Fruit fly (Drosophila melanogaster) whole organism, embryonic: ENCODE measurements around the gene IntS10.

Experiments
- Abd-B ChIP-seq: fragments of 200-800 bp; sonication (Bioruptor generic); optimal IDR thresholded peaks from 2 replicates; lab custom pipeline; 2018; ENCODE audit warnings: missing biosample characterization, mild to moderate bottlenecking, missing genetic modification characterization, moderate library complexity
- B-H2 ChIP-seq: fragments of 200-800 bp; sonication (Bioruptor generic); optimal IDR thresholded peaks from 2 replicates; lab custom pipeline; 2018; ENCODE audit warnings: missing biosample characterization, mild to moderate bottlenecking, missing genetic modification characterization
- CG10267 ChIP-seq: fragments of 200-800 bp; sonication (Bioruptor generic); optimal IDR thresholded peaks from 2 replicates; lab custom pipeline; 2018; ENCODE audit warnings: missing biosample characterization, mild to moderate bottlenecking, missing genetic modification characterization, moderate library complexity
- CG10366 ChIP-seq: fragments of 200-800 bp; sonication (Bioruptor generic); IDR thresholded peaks from 2 replicates; pipeline ENCODE4 v1.3.6; 2022; ENCODE audit warnings: missing biosample characterization, missing genetic modification characterization
- CG10431 ChIP-seq: fragments of 200-800 bp; sonication (Bioruptor generic); optimal IDR thresholded peaks from 3 replicates; lab custom pipeline; 2018; ENCODE audit warnings: missing biosample characterization, mild to moderate bottlenecking, missing genetic modification characterization
- CG10565 ChIP-seq: fragments of 200-800 bp; sonication (Bioruptor generic); optimal IDR thresholded peaks from 3 replicates; lab custom pipeline; 2016; ENCODE audit warnings: missing biosample characterization, mild to moderate bottlenecking, missing genetic modification characterization
- CG11085 ChIP-seq: fragments of 200-800 bp; sonication (Bioruptor generic); IDR thresholded peaks from 2 replicates; pipeline ENCODE4 v1.3.6; 2022; ENCODE audit warnings: missing biosample characterization, missing genetic modification characterization
- CG11560 ChIP-seq: fragments of 200-800 bp; sonication (Bioruptor generic); IDR thresholded peaks from 3 replicates; pipeline ENCODE4 v1.3.6; 2022; ENCODE audit warnings: missing biosample characterization, missing genetic modification characterization
- CG11695 ChIP-seq: fragments of 200-800 bp; sonication (Bioruptor generic); IDR thresholded peaks from 3 replicates; pipeline ENCODE4 v1.3.6; 2022; ENCODE audit warnings: missing biosample characterization, missing genetic modification characterization
- CG12299 ChIP-seq: fragments of 200-800 bp; sonication (Bioruptor generic); optimal IDR thresholded peaks from 2 replicates; lab custom pipeline; 2018; ENCODE audit warnings: missing biosample characterization, mild to moderate bottlenecking, missing genetic modification characterization
- CG12769 ChIP-seq: fragments of 200-800 bp; sonication (Bioruptor generic); optimal IDR thresholded peaks from 2 replicates; lab custom pipeline; 2019; ENCODE audit warnings: missing biosample characterization, mild to moderate bottlenecking, missing genetic modification characterization, moderate library complexity
- CG13624 ChIP-seq: fragments of 200-800 bp; sonication (Bioruptor generic); optimal IDR thresholded peaks from 2 replicates; lab custom pipeline; 2016; ENCODE audit warnings: missing biosample characterization, missing genetic modification characterization
- CG16779 ChIP-seq: fragments of 200-800 bp; sonication (Bioruptor generic); IDR thresholded peaks from 2 replicates; pipeline ENCODE4 v1.3.6; 2022; ENCODE audit warnings: missing biosample characterization, missing genetic modification characterization
- CG17328 ChIP-seq: fragments of 200-800 bp; sonication (Bioruptor generic); IDR thresholded peaks from 2 replicates; pipeline ENCODE4 v1.3.6; 2022; ENCODE audit warnings: missing biosample characterization, missing genetic modification characterization
- CG17359 ChIP-seq: fragments of 200-800 bp; sonication (Bioruptor generic); optimal IDR thresholded peaks from 3 replicates; lab custom pipeline; 2018; ENCODE audit warnings: missing biosample characterization, mild to moderate bottlenecking, missing genetic modification characterization, moderate library complexity
- CG17802 ChIP-seq: fragments of 200-800 bp; sonication (Bioruptor generic); optimal IDR thresholded peaks from 2 replicates; lab custom pipeline; 2018; ENCODE audit warnings: missing biosample characterization, mild to moderate bottlenecking, missing genetic modification characterization, moderate library complexity
- CG18599 ChIP-seq: fragments of 200-800 bp; sonication (Bioruptor generic); optimal IDR thresholded peaks from 3 replicates; lab custom pipeline; 2017; ENCODE audit warnings: missing biosample characterization, missing genetic modification characterization, mild to moderate bottlenecking, moderate library complexity, missing genetic modification reagents
- CG18764 ChIP-seq: fragments of 200-800 bp; sonication (Bioruptor generic); optimal IDR thresholded peaks from 3 replicates; lab custom pipeline; 2016; ENCODE audit warnings: missing biosample characterization, missing genetic modification characterization
- CG2120 ChIP-seq: fragments of 200-800 bp; sonication (Bioruptor generic); optimal IDR thresholded peaks from 3 replicates; lab custom pipeline; 2016; ENCODE audit warnings: missing biosample characterization, missing genetic modification characterization
- CG4360 ChIP-seq: fragments of 200-800 bp; sonication (Bioruptor generic); IDR thresholded peaks from 2 replicates; pipeline ENCODE4 v1.3.6; 2022; ENCODE audit warnings: missing biosample characterization, missing genetic modification characterization
- CG7786 ChIP-seq: fragments of 200-800 bp; sonication (Bioruptor generic); optimal IDR thresholded peaks from 2 replicates; lab custom pipeline; 2016; ENCODE audit warnings: missing biosample characterization, missing genetic modification characterization
- D19B ChIP-seq: fragments of 200-800 bp; sonication (Bioruptor generic); optimal IDR thresholded peaks from 2 replicates; lab custom pipeline; 2017; ENCODE audit warnings: missing biosample characterization, mild to moderate bottlenecking, missing genetic modification characterization
- Deaf1 ChIP-seq: fragments of 200-800 bp; optimal IDR thresholded peaks from 3 replicates; lab custom pipeline; 2019; ENCODE audit warnings: missing biosample characterization, mild to moderate bottlenecking, missing genetic modification characterization, moderate library complexity
- E2f2 ChIP-seq: fragments of 200-800 bp; sonication (Bioruptor generic); IDR thresholded peaks from 2 replicates; pipeline ENCODE4 v1.3.6; 2022; ENCODE audit warnings: missing biosample characterization, missing genetic modification characterization
- Fer2 ChIP-seq: fragments of 200-800 bp; sonication (Bioruptor generic); optimal IDR thresholded peaks from 2 replicates; lab custom pipeline; 2018; ENCODE audit warnings: missing biosample characterization, mild to moderate bottlenecking, missing genetic modification characterization, moderate library complexity
- Gug ChIP-seq: fragments of 200-800 bp; sonication (Bioruptor generic); IDR thresholded peaks from 4 replicates; pipeline ENCODE4 v1.3.6; 2022; ENCODE audit warnings: missing biosample characterization, missing genetic modification characterization
- Hmx ChIP-seq: fragments of 200-800 bp; sonication (Bioruptor generic); optimal IDR thresholded peaks from 2 replicates; lab custom pipeline; 2016; ENCODE audit warnings: missing biosample characterization, missing genetic modification characterization
- Hr51 ChIP-seq, 2 experiments: fragments of 200-800 bp; sonication (Bioruptor generic); optimal IDR thresholded peaks; 2 replicates in 1 of 2; 3 replicates in 1 of 2; lab custom pipeline; 2016 to 2018; ENCODE audit warnings: missing biosample characterization in 2 of 2, missing genetic modification characterization in 2 of 2, mild to moderate bottlenecking in 1 of 2, moderate library complexity in 1 of 2
- Mrtf ChIP-seq: fragments of 200-800 bp; sonication (Bioruptor generic); IDR thresholded peaks from 3 replicates; pipeline ENCODE4 v1.3.6; 2022; ENCODE audit warnings: missing biosample characterization, missing genetic modification characterization
- NC2β ChIP-seq: fragments of 200-800 bp; sonication (Bioruptor generic); optimal IDR thresholded peaks from 2 replicates; lab custom pipeline; 2016; ENCODE audit warnings: missing biosample characterization, missing genetic modification characterization
- amos ChIP-seq: fragments of 200-800 bp; sonication (Bioruptor generic); IDR thresholded peaks from 2 replicates; pipeline ENCODE4 v1.3.6; 2022; ENCODE audit warnings: missing biosample characterization, missing genetic modification characterization; ENCODE audit not compliant: partially characterized antibody
- aop ChIP-seq: fragments of 200-800 bp; sonication (Bioruptor generic); IDR thresholded peaks from 2 replicates; pipeline ENCODE4 v1.3.6; 2022; ENCODE audit warnings: missing biosample characterization, missing genetic modification characterization
- ara ChIP-seq: fragments of 200-800 bp; sonication (Bioruptor generic); IDR thresholded peaks from 2 replicates; pipeline ENCODE4 v1.3.6; 2022; ENCODE audit warnings: missing biosample characterization, missing genetic modification characterization
- ase ChIP-seq: fragments of 200-800 bp; sonication (Bioruptor generic); IDR thresholded peaks from 3 replicates; pipeline ENCODE4 v1.3.6; 2022; ENCODE audit warnings: missing biosample characterization, missing genetic modification characterization
- bab2 ChIP-seq: fragments of 200-800 bp; sonication (Bioruptor generic); optimal IDR thresholded peaks from 2 replicates; lab custom pipeline; 2016; ENCODE audit warnings: missing biosample characterization, missing genetic modification characterization
- bcd ChIP-seq: fragments of 200-800 bp; sonication (Bioruptor generic); optimal IDR thresholded peaks from 2 replicates; lab custom pipeline; 2017; ENCODE audit warnings: missing biosample characterization, mild to moderate bottlenecking, missing genetic modification characterization
- crol ChIP-seq: fragments of 200-800 bp; sonication (Bioruptor generic); IDR thresholded peaks from 2 replicates; pipeline ENCODE4 v1.3.6; 2022; ENCODE audit warnings: missing biosample characterization, missing genetic modification characterization
- da ChIP-seq: fragments of 200-800 bp; sonication (Bioruptor generic); optimal IDR thresholded peaks from 2 replicates; lab custom pipeline; 2016; ENCODE audit warnings: missing biosample characterization, missing genetic modification characterization
- dmrt11E ChIP-seq: fragments of 200-800 bp; sonication (Bioruptor generic); optimal IDR thresholded peaks from 3 replicates; lab custom pipeline; 2018; ENCODE audit warnings: missing biosample characterization, mild to moderate bottlenecking, missing genetic modification characterization, moderate library complexity
- esg ChIP-seq: fragments of 200-800 bp; sonication (Bioruptor generic); conservative IDR thresholded peaks from 2 replicates; pipeline ENCODE4 v1.3.6; 2022; ENCODE audit warnings: missing biosample characterization, missing genetic modification characterization
- exex ChIP-seq: fragments of 200-800 bp; sonication (Bioruptor generic); optimal IDR thresholded peaks from 4 replicates; lab custom pipeline; 2018; ENCODE audit warnings: missing biosample characterization, mild to moderate bottlenecking, missing genetic modification characterization, moderate library complexity
- fd102C ChIP-seq: fragments of 200-800 bp; sonication (Bioruptor generic); optimal IDR thresholded peaks from 2 replicates; lab custom pipeline; 2018; ENCODE audit warnings: missing biosample characterization, mild to moderate bottlenecking, missing genetic modification characterization, moderate library complexity
- grau ChIP-seq: fragments of 200-800 bp; optimal IDR thresholded peaks from 3 replicates; lab custom pipeline; 2019; ENCODE audit warnings: missing biosample characterization, mild to moderate bottlenecking, missing genetic modification characterization, moderate library complexity
- gsb ChIP-seq: fragments of 200-800 bp; sonication (Bioruptor generic); IDR thresholded peaks from 2 replicates; pipeline ENCODE4 v1.3.6; 2022; ENCODE audit warnings: missing biosample characterization, missing genetic modification characterization
- lmd ChIP-seq: fragments of 200-800 bp; sonication (Bioruptor generic); IDR thresholded peaks from 2 replicates; pipeline ENCODE4 v1.3.6; 2022; ENCODE audit warnings: missing biosample characterization, missing genetic modification characterization
- lov ChIP-seq, 2 experiments: fragments of 200-800 bp in 1 of 2; fragments of >200 bp in 1 of 2; sonication (Bioruptor generic) in 1 of 2; IDR thresholded peaks in 1 of 2; optimal IDR thresholded peaks in 1 of 2; 2 replicates in 1 of 2; 3 replicates in 1 of 2; pipeline versions ENCODE4 v1.3.6 to Lab custom; 2017 to 2022; ENCODE audit warnings: missing biosample characterization in 1 of 2, missing genetic modification characterization in 1 of 2
- nau ChIP-seq: fragments of 200-800 bp; sonication (Bioruptor generic); optimal IDR thresholded peaks from 3 replicates; lab custom pipeline; 2017; ENCODE audit warnings: missing biosample characterization, mild to moderate bottlenecking, missing genetic modification characterization, missing genetic modification reagents
- psq ChIP-seq: fragments of 200-800 bp; sonication (Bioruptor generic); optimal IDR thresholded peaks from 2 replicates; lab custom pipeline; 2017; ENCODE audit warnings: missing biosample characterization, missing genetic modification characterization
- seq ChIP-seq: fragments of 200-800 bp; sonication (Bioruptor generic); IDR thresholded peaks from 2 replicates; pipeline ENCODE4 v1.3.6; 2022; ENCODE audit warnings: missing biosample characterization, missing genetic modification characterization
- slou ChIP-seq: fragments of 200-800 bp; sonication (Bioruptor generic); optimal IDR thresholded peaks from 3 replicates; lab custom pipeline; 2016; ENCODE audit warnings: missing biosample characterization, missing genetic modification characterization

IntS10 gene

DNA sequence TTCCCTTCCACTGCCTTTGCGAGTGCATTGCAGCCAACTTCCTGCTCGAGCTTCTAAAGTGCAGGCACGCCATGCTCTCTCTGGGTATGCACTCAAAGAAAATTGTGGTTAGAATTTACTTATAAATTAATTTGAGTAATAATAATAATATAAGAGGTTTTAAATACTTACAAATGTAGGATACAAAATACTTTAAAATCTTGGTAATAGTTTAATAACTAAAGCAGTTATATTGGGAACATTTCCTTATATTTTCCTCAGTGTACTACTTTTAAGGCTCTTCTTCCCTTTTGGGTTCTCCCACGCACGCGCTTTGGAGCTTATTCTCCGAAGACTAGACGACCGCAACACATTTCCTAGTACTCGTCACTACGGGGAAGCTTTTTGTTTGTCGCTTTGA, 20.0 kb downstream of the IntS10 start (continued):
- TF ChIP-seq Deaf1 (tag; lab: Kevin White, UChicago) (no peak), fd102C (GFP tag; lab: Kevin White, UChicago) (no peak), seq (peak; percentile 66), CG2120 (GFP tag; lab: Kevin White, UChicago) (peak; percentile 72), Mrtf (GFP tag; lab: Robert Waterston, UW) (no peak), psq (GFP tag; lab: Kevin White, UChicago) (peak; percentile 54), CG7786 (no peak), CG16779 (GFP tag; lab: Robert Waterston, UW) (no peak), CG18599 (GFP tag; lab: Kevin White, UChicago) (peak; percentile 96), CG13624 (GFP tag; lab: Kevin White, UChicago) (no peak), CG12299 (tag; lab: Kevin White, UChicago) (peak; percentile 84), CG10366 (GFP tag; lab: Robert Waterston, UW) (peak; percentile 69), CG18764 (GFP tag; lab: Kevin White, UChicago) (peak; percentile 53), B-H2 (GFP tag; lab: Kevin White, UChicago) (peak; percentile 76), CG11085 (GFP tag; lab: Robert Waterston, UW) (peak; percentile 60; the same call in 1 of the 2 replicates), amos (no peak), CG17802 (tag; lab: Kevin White, UChicago) (peak; percentile 23), esg (GFP tag; lab: Robert Waterston, UW) (peak; percentile 77), ara (GFP tag; lab: Robert Waterston, UW) (peak; percentile 56; the same call in 1 of the 2 replicates), CG4360 (GFP tag; lab: Robert Waterston, UW) (no peak), exex (peak; percentile 42), Gug (GFP tag; lab: Robert Waterston, UW) (peak; percentile 11; the same call in 1 of the 4 replicates), grau (tag; lab: Kevin White, UChicago) (peak; percentile 90), crol (GFP tag; lab: Robert Waterston, UW) (peak; percentile 39; the same call in 1 of the 2 replicates), Abd-B (no peak), CG17359 (peak; percentile 83), CG10565 (GFP tag; lab: Kevin White, UChicago) (no peak), ase (GFP tag; lab: Robert Waterston, UW) (peak; percentile 65; the same call in 2 of the 3 replicates), CG12769 (tag; lab: Kevin White, UChicago) (peak; percentile 61), bab2 (GFP tag; lab: Kevin White, UChicago) (peak; percentile 23), CG17328 (peak; percentile 73), D19B (peak; percentile 56), da (GFP tag; lab: Kevin White, UChicago) (no peak), CG10431 (GFP tag; lab: Kevin White, UChicago) (peak; percentile 56), E2f2 (GFP tag; lab: Robert Waterston, UW) (peak; percentile 65; the same call in 1 of the 2 replicates), nau (GFP tag; lab: Kevin White, UChicago) (no peak), slou (GFP tag; lab: Kevin White, UChicago) (peak; percentile 41), bcd (GFP tag; lab: Kevin White, UChicago) (peak; percentile 69), aop (GFP tag; lab: Robert Waterston, UW) (no peak), NC2β (GFP tag; lab: Kevin White, UChicago) (no peak), Hr51 (GFP tag; optimal IDR thresholded peaks at IDR 0.05; lab: Kevin White, UChicago) (peak in 1 of 2 experiments; percentile 91), lov (optimal IDR thresholded peaks at IDR 0.05; lab: Kevin White, UChicago) (no peak), lov (GFP tag; IDR thresholded peaks at IDR 0.05; lab: Robert Waterston, UW) (no peak), Fer2 (tag; lab: Kevin White, UChicago) (peak; percentile 73), CG11560 (peak; percentile 56; the same call in 1 of the 3 replicates), dmrt11E (tag; lab: Kevin White, UChicago) (peak; percentile 52), CG10267 (tag; lab: Kevin White, UChicago) (peak; percentile 79), Hmx (GFP tag; lab: Kevin White, UChicago) (no peak), lmd (GFP tag; lab: Robert Waterston, UW) (peak; percentile 81), gsb (GFP tag; lab: Robert Waterston, UW) (peak; percentile 58), CG11695 (peak; percentile 88)
